Worm (Caenorhabditis elegans) whole organism, mixed stage, embryonic: ENCODE results near the gene rpb-9.

Experiments
- M03D4.4 ChIP-seq: sonication (generic microtip); optimal IDR thresholded peaks from 2 replicates; lab custom pipeline; 2017; ENCODE audit warnings: mild to moderate bottlenecking, missing genetic modification characterization, missing compliant biosample characterization
- bed-3 ChIP-seq: fragments of 200-800 bp; sonication (Bioruptor generic); optimal IDR thresholded peaks from 3 replicates; lab custom pipeline; 2018; ENCODE audit warnings: mild to moderate bottlenecking, missing genetic modification characterization, moderate library complexity, missing compliant biosample characterization
- blmp-1 ChIP-seq: fragments of 150-350 bp; optimal IDR thresholded peaks from 2 replicates; lab custom pipeline; 2014; ENCODE audit warnings: missing biosample characterization, missing genetic modification characterization
- ceh-83 ChIP-seq: fragments of 200-800 bp; sonication (Bioruptor generic); optimal IDR thresholded peaks from 2 replicates; lab custom pipeline; 2018; ENCODE audit warnings: mild to moderate bottlenecking, missing genetic modification characterization, missing compliant biosample characterization
- ces-1 ChIP-seq: fragments of 150-350 bp; optimal IDR thresholded peaks from 2 replicates; lab custom pipeline; 2014; ENCODE audit warnings: missing biosample characterization, missing genetic modification reagents, missing genetic modification characterization
- cnd-1 ChIP-seq: fragments of 200-800 bp; sonication (Bioruptor generic); optimal IDR thresholded peaks from 2 replicates; lab custom pipeline; 2018; ENCODE audit warnings: mild to moderate bottlenecking, missing genetic modification characterization, missing compliant biosample characterization
- drap-1 ChIP-seq: fragments of 200-800 bp; sonication (Bioruptor generic); optimal IDR thresholded peaks from 3 replicates; lab custom pipeline; 2018; ENCODE audit warnings: mild to moderate bottlenecking, missing genetic modification characterization, missing compliant biosample characterization
- elt-1 ChIP-seq: sonication (generic microtip); optimal IDR thresholded peaks from 2 replicates; lab custom pipeline; 2017; ENCODE audit warnings: missing genetic modification characterization, mild to moderate bottlenecking, missing compliant biosample characterization, antibody characterized with exemption, moderate library complexity, borderline replicate concordance; ENCODE audit not compliant: insufficient read depth
- elt-3 ChIP-seq: fragments of 150-350 bp; optimal IDR thresholded peaks from 2 replicates; lab custom pipeline; 2014; ENCODE audit warnings: missing biosample characterization, missing genetic modification characterization
- flh-1 ChIP-seq: fragments of 200-800 bp; sonication (Bioruptor generic); optimal IDR thresholded peaks from 2 replicates; lab custom pipeline; 2018; ENCODE audit warnings: mild to moderate bottlenecking, missing genetic modification characterization, moderate library complexity, missing compliant biosample characterization
- ham-2 ChIP-seq: fragments of 200-800 bp; sonication (Bioruptor generic); optimal IDR thresholded peaks from 2 replicates; lab custom pipeline; 2018; ENCODE audit warnings: mild to moderate bottlenecking, missing genetic modification characterization, missing compliant biosample characterization
- lin-13 ChIP-seq: fragments of 150-350 bp; optimal IDR thresholded peaks from 2 replicates; lab custom pipeline; 2014; ENCODE audit warnings: missing biosample characterization, missing genetic modification characterization
- lin-32 ChIP-seq: fragments of 200-800 bp; sonication (Bioruptor generic); optimal IDR thresholded peaks from 2 replicates; lab custom pipeline; 2018; ENCODE audit warnings: mild to moderate bottlenecking, missing genetic modification characterization, missing compliant biosample characterization
- lsy-2 ChIP-seq: fragments of 150-350 bp; optimal IDR thresholded peaks from 2 replicates; lab custom pipeline; 2014; ENCODE audit warnings: missing biosample characterization, missing genetic modification characterization
- mab-5 ChIP-seq: fragments of 150-350 bp; optimal IDR thresholded peaks from 2 replicates; lab custom pipeline; 2014; ENCODE audit warnings: missing biosample characterization, missing genetic modification characterization
- mep-1 ChIP-seq: fragments of 150-350 bp; optimal IDR thresholded peaks from 2 replicates; lab custom pipeline; 2017; ENCODE audit warnings: missing biosample characterization, missing genetic modification reagents, missing genetic modification characterization, inconsistent platforms
- mls-2 ChIP-seq: sonication (generic microtip); optimal IDR thresholded peaks from 2 replicates; lab custom pipeline; 2016; ENCODE audit warnings: mild to moderate bottlenecking, missing genetic modification characterization, moderate library complexity, missing compliant biosample characterization
- nhr-12 ChIP-seq: fragments of 150-350 bp; optimal IDR thresholded peaks from 2 replicates; lab custom pipeline; 2014; ENCODE audit warnings: missing biosample characterization, missing genetic modification characterization
- nhr-2 ChIP-seq: fragments of 150-350 bp; optimal IDR thresholded peaks from 2 replicates; lab custom pipeline; 2014; ENCODE audit warnings: missing biosample characterization, missing genetic modification characterization
- nhr-237 ChIP-seq: fragments of 150-350 bp; optimal IDR thresholded peaks from 2 replicates; lab custom pipeline; 2014; ENCODE audit warnings: missing biosample characterization, missing genetic modification characterization
- pha-4 ChIP-seq: fragments of 150-350 bp; optimal IDR thresholded peaks from 2 replicates; lab custom pipeline; 2018; ENCODE audit warnings: missing biosample characterization, missing genetic modification reagents, missing genetic modification characterization
- sem-2 ChIP-seq: fragments of 200-800 bp; sonication (Bioruptor generic); optimal IDR thresholded peaks from 2 replicates; lab custom pipeline; 2018; ENCODE audit warnings: mild to moderate bottlenecking, missing genetic modification characterization, missing compliant biosample characterization
- snpc-4 ChIP-seq: fragments of 150-350 bp; optimal IDR thresholded peaks from 2 replicates; lab custom pipeline; 2014; ENCODE audit warnings: missing biosample characterization, missing genetic modification characterization
- sptf-1 ChIP-seq: sonication (generic microtip); optimal IDR thresholded peaks from 2 replicates; lab custom pipeline; 2017; ENCODE audit warnings: mild to moderate bottlenecking, missing genetic modification characterization, moderate library complexity, missing compliant biosample characterization
- tbx-8 ChIP-seq: fragments of 200-800 bp; sonication (Bioruptor generic); optimal IDR thresholded peaks from 2 replicates; lab custom pipeline; 2018; ENCODE audit warnings: mild to moderate bottlenecking, missing genetic modification characterization, moderate library complexity, missing compliant biosample characterization
- unc-120 ChIP-seq: sonication (generic microtip); optimal IDR thresholded peaks from 2 replicates; lab custom pipeline; 2017; ENCODE audit warnings: missing genetic modification characterization, missing compliant biosample characterization; ENCODE audit not compliant: poor library complexity, severe bottlenecking
- unc-39 ChIP-seq: fragments of 150-350 bp; optimal IDR thresholded peaks from 2 replicates; lab custom pipeline; 2014; ENCODE audit warnings: missing biosample characterization, missing genetic modification characterization
- unc-62 ChIP-seq: fragments of 150-350 bp; optimal IDR thresholded peaks from 2 replicates; lab custom pipeline; 2014; ENCODE audit warnings: missing biosample characterization, missing genetic modification reagents, missing genetic modification characterization
- zip-8 ChIP-seq: fragments of 150-350 bp; optimal IDR thresholded peaks from 2 replicates; lab custom pipeline; 2014; ENCODE audit warnings: missing biosample characterization, missing genetic modification characterization

rpb-9 gene

DNA sequence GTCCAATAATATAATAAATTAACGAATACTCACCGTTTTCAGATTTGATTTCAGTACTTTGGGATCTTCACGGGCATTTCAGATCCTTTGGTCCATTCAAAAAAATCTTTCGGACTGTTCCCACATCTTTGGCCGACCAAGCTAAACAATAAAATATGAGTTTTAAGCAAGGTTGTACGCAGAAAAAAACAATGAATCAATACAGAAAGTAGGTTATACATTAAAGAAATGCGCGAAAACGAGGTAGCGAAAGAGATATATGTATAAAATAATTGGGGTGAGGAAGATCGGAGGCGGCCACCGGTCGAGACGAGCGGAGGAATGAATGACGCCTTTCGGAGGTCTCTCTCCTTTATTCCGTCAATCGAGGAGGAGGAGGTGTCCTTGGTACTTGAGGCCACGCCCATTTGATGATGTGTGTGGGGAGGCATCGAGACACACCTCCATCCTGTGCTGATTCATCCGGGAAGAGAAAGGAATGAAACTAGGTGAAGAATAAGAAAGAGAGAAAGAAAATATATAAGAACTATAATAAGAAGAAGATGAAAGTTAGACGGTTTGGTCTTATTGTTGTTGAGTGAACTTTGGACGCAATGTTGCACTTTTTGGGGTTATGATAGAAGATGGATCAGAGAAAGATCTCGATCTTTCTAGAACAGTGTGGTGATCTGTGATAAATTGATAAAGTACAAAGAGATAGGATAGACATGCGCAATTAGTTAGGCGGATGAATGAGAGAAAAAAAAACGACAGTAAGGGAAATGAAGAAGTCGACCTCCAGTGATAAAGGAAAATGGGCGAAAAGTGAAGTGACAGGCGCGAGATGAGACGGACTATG lies 28.3 kb upstream of the rpb-9 start:
- TF ChIP-seq elt-3 (peak; percentile 52), mls-2 (tag; lab: Kevin White, UChicago) (no peak), unc-62 (GFP tag; lab: Kevin White, UChicago) (peak; percentile 43), blmp-1 (tag; lab: Kevin White, UChicago) (peak; percentile 70), tbx-8 (GFP tag; lab: Kevin White, UChicago) (peak; percentile 38)

DNA sequence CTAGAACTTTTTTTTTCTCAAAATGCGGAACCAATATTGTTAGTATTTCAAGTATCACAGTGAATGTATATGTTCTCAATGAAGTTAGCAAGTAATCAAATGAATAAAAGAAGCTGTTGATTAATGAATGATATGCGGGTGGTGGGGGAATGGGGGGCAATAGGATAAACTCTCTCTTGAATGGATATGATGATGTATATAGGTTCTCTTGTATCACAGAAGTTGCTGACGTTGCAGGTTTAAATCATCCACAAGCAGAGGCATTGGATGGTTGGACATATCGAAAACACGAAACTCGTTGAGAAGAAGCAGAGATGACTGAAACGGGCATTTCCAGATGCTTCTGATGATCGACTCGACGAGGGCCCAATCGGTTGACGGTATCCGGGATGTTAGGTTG lies 27.5 kb upstream of the rpb-9 start:
- TF ChIP-seq blmp-1 (tag; lab: Kevin White, UChicago) (no peak), lin-32 (no peak), M03D4.4 (tag; lab: Kevin White, UChicago) (no peak), pha-4 (no peak), cnd-1 (tag; lab: Kevin White, UChicago) (no peak), flh-1 (GFP tag; lab: Kevin White, UChicago) (no peak)

DNA sequence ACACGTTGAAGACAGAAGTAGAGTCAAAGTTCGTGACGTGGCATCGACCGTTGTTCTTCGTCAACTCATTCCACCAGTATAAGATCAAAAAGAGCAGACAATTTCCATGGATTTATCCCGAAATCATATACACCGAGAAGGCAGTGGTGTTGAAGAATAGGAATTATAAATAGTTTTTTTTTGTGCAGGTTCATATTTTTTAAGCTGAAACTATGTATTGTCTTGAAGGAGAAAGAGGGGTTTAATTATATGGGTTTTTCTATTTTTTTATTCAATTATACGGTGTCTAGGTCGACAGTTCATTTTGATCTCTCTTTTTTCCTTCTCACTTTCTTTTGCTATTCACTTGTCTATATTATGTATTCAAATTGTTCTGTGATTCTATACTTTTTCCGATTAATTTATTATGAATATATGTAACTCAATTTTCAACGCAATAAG lies 27.0 kb upstream of the rpb-9 start:
- TF ChIP-seq flh-1 (GFP tag; lab: Kevin White, UChicago) (no peak), sptf-1 (tag; lab: Kevin White, UChicago) (peak; percentile 14)

DNA sequence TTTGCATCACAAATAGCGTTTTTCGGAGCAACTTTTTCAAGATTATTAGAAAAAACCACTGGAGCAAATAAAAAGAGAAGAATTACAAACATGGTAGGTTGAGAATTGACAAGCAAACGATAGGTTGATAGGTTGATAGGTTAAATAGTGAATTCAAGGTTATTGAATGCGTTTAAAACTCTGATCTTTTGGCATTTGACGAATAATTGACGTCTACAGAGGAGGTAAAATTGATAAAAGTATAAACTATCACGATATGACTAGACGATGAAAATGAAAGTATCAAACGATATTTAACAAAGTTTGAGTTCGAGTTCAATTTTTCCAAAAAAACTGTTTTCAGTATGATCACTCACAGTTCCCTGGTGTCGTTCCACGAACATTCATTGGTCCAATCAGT lies 23.8 kb upstream of the rpb-9 start, which contains the start of gene ZC513.14:
Gene ZC513.14 (minus strand): TSS at position 101 of the 400 bp plus-strand sequence.
- TF ChIP-seq zip-8 (tag; lab: Kevin White, UChicago) (no peak), nhr-237 (tag; lab: Kevin White, UChicago) (no peak), M03D4.4 (tag; lab: Kevin White, UChicago) (no peak), nhr-12 (tag; lab: Kevin White, UChicago) (no peak), ham-2 (GFP tag; lab: Kevin White, UChicago) (no peak), elt-3 (no peak), snpc-4 (tag; lab: Kevin White, UChicago) (no peak), ceh-83 (no peak), lin-13 (tag; lab: Kevin White, UChicago) (no peak), unc-120 (tag; lab: Kevin White, UChicago) (no peak), lsy-2 (tag; lab: Kevin White, UChicago) (no peak)

DNA sequence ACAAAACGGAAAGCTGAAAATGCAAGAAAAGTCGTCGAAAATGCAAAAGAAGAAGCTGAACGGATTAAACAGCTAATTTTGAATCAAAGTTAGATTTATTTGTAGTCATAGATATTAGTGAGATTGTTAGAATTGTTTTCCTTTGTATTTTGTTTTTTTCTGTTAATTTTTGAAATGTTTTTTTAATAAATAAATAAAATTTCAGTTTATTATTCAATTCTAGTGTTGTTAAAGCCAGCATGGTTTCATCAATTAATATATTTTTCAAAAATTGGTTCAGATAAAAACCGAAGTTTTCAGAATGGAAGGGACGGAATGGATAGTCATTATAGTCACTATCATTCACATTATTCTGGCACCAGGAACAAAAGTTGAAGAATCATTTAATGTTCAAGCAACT lies 22.7 kb upstream of the rpb-9 start, which contains the start of gene algn-12:
Gene algn-12 (plus strand): TSS at position 301 of the 400 bp plus-strand sequence.
- TF ChIP-seq elt-1 (no peak), lin-13 (tag; lab: Kevin White, UChicago) (no peak), drap-1 (GFP tag; lab: Kevin White, UChicago) (no peak), M03D4.4 (tag; lab: Kevin White, UChicago) (no peak), unc-120 (tag; lab: Kevin White, UChicago) (no peak)

DNA sequence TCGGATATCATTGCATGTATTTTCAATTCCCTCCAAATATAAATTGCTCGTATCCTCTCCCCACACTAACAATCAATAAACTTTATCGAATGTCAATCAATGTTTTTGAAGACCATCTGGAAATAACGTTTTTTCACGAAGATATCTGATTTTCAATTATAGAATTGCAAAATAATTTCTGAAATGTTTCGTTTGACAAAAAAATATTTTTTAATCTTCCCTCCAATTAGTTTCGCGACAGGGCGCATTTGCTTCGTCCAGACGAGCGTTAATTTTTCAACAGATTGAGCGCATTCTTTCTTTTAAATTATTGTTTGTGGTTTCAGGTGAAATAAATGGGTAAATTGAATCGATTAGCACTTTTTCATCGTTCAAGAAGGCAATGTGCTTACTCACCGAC lies 19.0 kb upstream of the rpb-9 start, which contains the start of gene vars-1:
Gene vars-1 (plus strand): TSS at position 291 of the 400 bp plus-strand sequence.
- TF ChIP-seq unc-39 (tag; lab: Kevin White, UChicago) = no peak
- TF ChIP-seq mep-1 (tag; lab: Kevin White, UChicago) = peak; percentile 54
- peak; percentile 49 for TF ChIP-seq ces-1 (GFP tag; lab: Kevin White, UChicago)
- no peak for TF ChIP-seq zip-8 (tag; lab: Kevin White, UChicago)
- TF ChIP-seq bed-3 (GFP tag; lab: Kevin White, UChicago) = no peak
- no peak for TF ChIP-seq sem-2 (GFP tag; lab: Kevin White, UChicago)
- TF ChIP-seq mab-5 (tag; lab: Kevin White, UChicago) = no peak
- TF ChIP-seq lsy-2 (tag; lab: Kevin White, UChicago) = peak; percentile 47
- TF ChIP-seq lin-32 = no peak
- no peak for TF ChIP-seq nhr-2 (tag; lab: Kevin White, UChicago)
- TF ChIP-seq, all 35 proteins: peak for 3
